Worm (Caenorhabditis elegans) whole organism, L4/young adult: ENCODE results near the gene cyp-43A1.

ENCODE experiments used
- dao-5 ChIP-seq: sonication (generic microtip); optimal IDR thresholded peaks from 2 replicates; lab custom pipeline; 2016; ENCODE audit warnings: missing genotype, missing genetic modification characterization, moderate library complexity, missing compliant biosample characterization
- him-1 ChIP-seq: sonication (generic microtip); optimal IDR thresholded peaks from 2 replicates; lab custom pipeline; 2016; ENCODE audit warnings: missing genotype, missing genetic modification reagents, missing genetic modification characterization, missing compliant biosample characterization

ce11 chrX:5699555-5699954 is 14.8 kb upstream of the cyp-43A1 start:
- TF ChIP-seq him-1 (no peak), dao-5 (tag; lab: Kevin White, UChicago) (no peak)
